Fruit fly (Drosophila melanogaster) whole organism, embryonic: ENCODE data around the gene CG31016.
A peak's percentile ranks its signal among the peaks of the same experiment; 100 is the strongest.

Experiments
- Bteb2 ChIP-seq: fragments of 200-800 bp; sonication (Bioruptor generic); optimal IDR thresholded peaks from 2 replicates; lab custom pipeline; 2016; ENCODE audit warnings: missing biosample characterization, missing genetic modification characterization
- CG10267 ChIP-seq: fragments of 200-800 bp; sonication (Bioruptor generic); optimal IDR thresholded peaks from 2 replicates; lab custom pipeline; 2018; ENCODE audit warnings: missing biosample characterization, mild to moderate bottlenecking, missing genetic modification characterization, moderate library complexity
- CG10565 ChIP-seq: fragments of 200-800 bp; sonication (Bioruptor generic); optimal IDR thresholded peaks from 3 replicates; lab custom pipeline; 2016; ENCODE audit warnings: missing biosample characterization, mild to moderate bottlenecking, missing genetic modification characterization
- CG13296 ChIP-seq: fragments of 200-800 bp; sonication (Bioruptor generic); optimal IDR thresholded peaks from 3 replicates; lab custom pipeline; 2018; ENCODE audit warnings: missing biosample characterization, mild to moderate bottlenecking, missing genetic modification characterization
- CG13624 ChIP-seq: fragments of 200-800 bp; sonication (Bioruptor generic); optimal IDR thresholded peaks from 2 replicates; lab custom pipeline; 2016; ENCODE audit warnings: missing biosample characterization, missing genetic modification characterization
- CG15073 ChIP-seq: fragments of 200-800 bp; sonication (Bioruptor generic); optimal IDR thresholded peaks from 2 replicates; lab custom pipeline; 2016; ENCODE audit warnings: missing biosample characterization, missing genetic modification characterization
- CG16813 ChIP-seq: fragments of 200-800 bp; sonication (Bioruptor generic); IDR thresholded peaks from 3 replicates; pipeline ENCODE4 v1.3.6; 2022; ENCODE audit warnings: missing biosample characterization, missing genetic modification characterization; ENCODE audit not compliant: partially characterized antibody
- CG17361 ChIP-seq: fragments of 200-800 bp; sonication (Bioruptor generic); IDR thresholded peaks from 3 replicates; pipeline ENCODE4 v1.3.6; 2022; ENCODE audit warnings: missing biosample characterization, missing genetic modification characterization
- CG1792 ChIP-seq: fragments of 200-800 bp; sonication (Bioruptor generic); optimal IDR thresholded peaks from 2 replicates; lab custom pipeline; 2016; ENCODE audit warnings: missing biosample characterization, missing genetic modification characterization
- CG2875 ChIP-seq: fragments of 200-800 bp; sonication (Bioruptor generic); optimal IDR thresholded peaks from 2 replicates; lab custom pipeline; 2017; ENCODE audit warnings: missing biosample characterization, mild to moderate bottlenecking, missing genetic modification characterization, missing genetic modification reagents
- CG32767 ChIP-seq: fragments of 200-800 bp; sonication (Bioruptor generic); IDR thresholded peaks from 2 replicates; pipeline ENCODE4 v1.3.6; 2022; ENCODE audit warnings: missing biosample characterization, missing genetic modification characterization
- CG42726 ChIP-seq: fragments of 200-800 bp; sonication (Bioruptor generic); IDR thresholded peaks from 2 replicates; pipeline ENCODE4 v1.3.6; 2022; ENCODE audit warnings: missing biosample characterization, missing genetic modification characterization; ENCODE audit not compliant: partially characterized antibody
- CG4328 ChIP-seq: fragments of 200-800 bp; sonication (Bioruptor generic); optimal IDR thresholded peaks from 3 replicates; lab custom pipeline; 2017; ENCODE audit warnings: missing biosample characterization, missing genetic modification reagents, missing genetic modification characterization
- CG6175 ChIP-seq: fragments of 200-800 bp; sonication (Bioruptor generic); IDR thresholded peaks from 3 replicates; pipeline ENCODE4 v1.3.6; 2022; ENCODE audit warnings: missing biosample characterization, missing genetic modification characterization
- CG7271 ChIP-seq: fragments of 200-800 bp; sonication (Bioruptor generic); optimal IDR thresholded peaks from 2 replicates; lab custom pipeline; 2018; ENCODE audit warnings: missing biosample characterization, mild to moderate bottlenecking, missing genetic modification characterization, moderate library complexity
- CG7786 ChIP-seq: fragments of 200-800 bp; sonication (Bioruptor generic); optimal IDR thresholded peaks from 2 replicates; lab custom pipeline; 2016; ENCODE audit warnings: missing biosample characterization, missing genetic modification characterization
- CG8089 ChIP-seq: fragments of 200-800 bp; sonication (Bioruptor generic); optimal IDR thresholded peaks from 3 replicates; lab custom pipeline; 2016; ENCODE audit warnings: missing biosample characterization, missing genetic modification characterization
- CG8765 ChIP-seq: fragments of 200-800 bp; sonication (Bioruptor generic); IDR thresholded peaks from 2 replicates; pipeline ENCODE4 v1.3.6; 2022; ENCODE audit warnings: missing biosample characterization, missing genetic modification characterization
- D19B ChIP-seq: fragments of 200-800 bp; sonication (Bioruptor generic); optimal IDR thresholded peaks from 2 replicates; lab custom pipeline; 2017; ENCODE audit warnings: missing biosample characterization, mild to moderate bottlenecking, missing genetic modification characterization
- Doc3 ChIP-seq: fragments of 200-800 bp; sonication (Bioruptor generic); IDR thresholded peaks from 3 replicates; pipeline ENCODE4 v1.3.6; 2022; ENCODE audit warnings: missing biosample characterization, missing genetic modification characterization; ENCODE audit not compliant: partially characterized antibody
- E2f1 ChIP-seq: fragments of 200-800 bp; sonication (Bioruptor generic); IDR thresholded peaks from 2 replicates; pipeline ENCODE4 v1.3.6; 2022; ENCODE audit warnings: missing biosample characterization, missing genetic modification characterization
- Ets97D ChIP-seq: fragments of 200-800 bp; sonication (Bioruptor generic); optimal IDR thresholded peaks from 3 replicates; lab custom pipeline; 2016; ENCODE audit warnings: missing biosample characterization, missing genetic modification characterization
- HHEX ChIP-seq: fragments of 200-800 bp; sonication (Bioruptor generic); optimal IDR thresholded peaks from 3 replicates; lab custom pipeline; 2017; ENCODE audit warnings: missing biosample characterization, mild to moderate bottlenecking, missing genetic modification characterization, missing genetic modification reagents
- HLH4C ChIP-seq: fragments of 200-800 bp; sonication (Bioruptor generic); IDR thresholded peaks from 3 replicates; pipeline ENCODE4 v1.3.6; 2022; ENCODE audit warnings: missing biosample characterization, missing genetic modification characterization; ENCODE audit not compliant: partially characterized antibody
- Hand ChIP-seq: fragments of 200-800 bp; sonication (Bioruptor generic); optimal IDR thresholded peaks from 2 replicates; lab custom pipeline; 2017; ENCODE audit warnings: mild to moderate bottlenecking, missing biosample characterization, missing genetic modification reagents, missing genetic modification characterization
- MESR4 ChIP-seq: fragments of 200-800 bp; sonication (Bioruptor generic); optimal IDR thresholded peaks from 2 replicates; lab custom pipeline; 2018; ENCODE audit warnings: missing biosample characterization, mild to moderate bottlenecking, missing genetic modification characterization, moderate library complexity
- Nf-YC ChIP-seq: fragments of 200-800 bp; optimal IDR thresholded peaks from 3 replicates; lab custom pipeline; 2019; ENCODE audit warnings: missing biosample characterization, mild to moderate bottlenecking, missing genetic modification characterization, moderate library complexity
- Ravus ChIP-seq: fragments of 200-800 bp; sonication (Bioruptor generic); IDR thresholded peaks from 2 replicates; pipeline ENCODE4 v1.3.6; 2022; ENCODE audit warnings: missing biosample characterization, missing genetic modification characterization
- Six4 ChIP-seq: fragments of 200-800 bp; sonication (Bioruptor generic); optimal IDR thresholded peaks from 2 replicates; lab custom pipeline; 2016; ENCODE audit warnings: missing biosample characterization, missing genetic modification characterization
- ab ChIP-seq: fragments of 200-800 bp; sonication (Bioruptor generic); optimal IDR thresholded peaks from 2 replicates; lab custom pipeline; 2016; ENCODE audit warnings: missing biosample characterization, missing genetic modification characterization
- cato ChIP-seq: fragments of 200-800 bp; sonication (Bioruptor generic); optimal IDR thresholded peaks from 2 replicates; lab custom pipeline; 2016; ENCODE audit warnings: missing biosample characterization, missing genetic modification characterization, borderline replicate concordance
- caup ChIP-seq: fragments of 200-800 bp; sonication (Bioruptor generic); optimal IDR thresholded peaks from 3 replicates; lab custom pipeline; 2017; ENCODE audit warnings: missing biosample characterization, mild to moderate bottlenecking, missing genetic modification characterization, moderate library complexity; ENCODE audit not compliant: severe bottlenecking
- emc ChIP-seq: fragments of 200-800 bp; sonication (Bioruptor generic); optimal IDR thresholded peaks from 2 replicates; lab custom pipeline; 2016; ENCODE audit warnings: missing biosample characterization, missing genetic modification characterization
- ems ChIP-seq: fragments of 200-800 bp; sonication (Bioruptor generic); optimal IDR thresholded peaks from 3 replicates; lab custom pipeline; 2016; ENCODE audit warnings: missing biosample characterization, missing genetic modification characterization
- fd3F ChIP-seq: fragments of 200-800 bp; sonication (Bioruptor generic); optimal IDR thresholded peaks from 2 replicates; lab custom pipeline; 2018; ENCODE audit warnings: missing biosample characterization, mild to moderate bottlenecking, missing genetic modification characterization, moderate library complexity
- ftz-f1 ChIP-seq: fragments of 200-800 bp; sonication (Bioruptor generic); optimal IDR thresholded peaks from 2 replicates; lab custom pipeline; 2016; ENCODE audit warnings: missing biosample characterization, missing genetic modification characterization
- grn ChIP-seq: fragments of 200-800 bp; sonication (Bioruptor generic); optimal IDR thresholded peaks from 3 replicates; lab custom pipeline; 2017; ENCODE audit warnings: missing biosample characterization, missing genetic modification characterization
- gt ChIP-seq: fragments of 200-800 bp; sonication (Bioruptor generic); IDR thresholded peaks from 2 replicates; pipeline ENCODE4 v1.3.6; 2022; ENCODE audit warnings: missing biosample characterization, missing genetic modification characterization
- her ChIP-seq: fragments of 200-800 bp; sonication (Bioruptor generic); optimal IDR thresholded peaks from 2 replicates; lab custom pipeline; 2016; ENCODE audit warnings: missing biosample characterization, missing genetic modification characterization
- inv ChIP-seq: fragments of 200-800 bp; sonication (Bioruptor generic); IDR thresholded peaks from 2 replicates; pipeline ENCODE4 v1.3.6; 2022; ENCODE audit warnings: missing biosample characterization, missing genetic modification characterization; ENCODE audit not compliant: partially characterized antibody
- jigr1 ChIP-seq: fragments of 200-800 bp; sonication (Bioruptor generic); IDR thresholded peaks from 3 replicates; pipeline ENCODE4 v1.3.6; 2022; ENCODE audit warnings: missing biosample characterization, missing genetic modification characterization
- kni ChIP-seq: fragments of 200-800 bp; sonication (Bioruptor generic); optimal IDR thresholded peaks from 3 replicates; lab custom pipeline; 2017; ENCODE audit warnings: mild to moderate bottlenecking, missing biosample characterization, missing genetic modification reagents, missing genetic modification characterization
- maf-S ChIP-seq: fragments of 200-800 bp; sonication (Bioruptor generic); optimal IDR thresholded peaks from 2 replicates; lab custom pipeline; 2016; ENCODE audit warnings: missing biosample characterization, missing genetic modification characterization
- mirr ChIP-seq: fragments of 200-800 bp; sonication (Bioruptor generic); optimal IDR thresholded peaks from 3 replicates; lab custom pipeline; 2018; ENCODE audit warnings: missing biosample characterization, mild to moderate bottlenecking, missing genetic modification characterization
- oc ChIP-seq: fragments of 200-800 bp; sonication (Bioruptor generic); optimal IDR thresholded peaks from 2 replicates; lab custom pipeline; 2018; ENCODE audit warnings: missing biosample characterization, mild to moderate bottlenecking, missing genetic modification characterization, moderate library complexity
- sens-2 ChIP-seq: fragments of 200-800 bp; sonication (Bioruptor generic); IDR thresholded peaks from 2 replicates; pipeline ENCODE4 v1.3.6; 2022; ENCODE audit warnings: missing biosample characterization, missing genetic modification characterization
- slp2 ChIP-seq: fragments of 200-800 bp; sonication (Bioruptor generic); optimal IDR thresholded peaks from 2 replicates; lab custom pipeline; 2016; ENCODE audit warnings: missing biosample characterization, missing genetic modification characterization
- sug ChIP-seq: fragments of 200-800 bp; optimal IDR thresholded peaks from 2 replicates; lab custom pipeline; 2019; ENCODE audit warnings: missing biosample characterization, mild to moderate bottlenecking, missing genetic modification characterization, moderate library complexity
- zfh2 ChIP-seq: fragments of 200-800 bp; sonication (Bioruptor generic); optimal IDR thresholded peaks from 2 replicates; lab custom pipeline; 2016; ENCODE audit warnings: missing biosample characterization, missing genetic modification characterization

Gene CG31016

DNA sequence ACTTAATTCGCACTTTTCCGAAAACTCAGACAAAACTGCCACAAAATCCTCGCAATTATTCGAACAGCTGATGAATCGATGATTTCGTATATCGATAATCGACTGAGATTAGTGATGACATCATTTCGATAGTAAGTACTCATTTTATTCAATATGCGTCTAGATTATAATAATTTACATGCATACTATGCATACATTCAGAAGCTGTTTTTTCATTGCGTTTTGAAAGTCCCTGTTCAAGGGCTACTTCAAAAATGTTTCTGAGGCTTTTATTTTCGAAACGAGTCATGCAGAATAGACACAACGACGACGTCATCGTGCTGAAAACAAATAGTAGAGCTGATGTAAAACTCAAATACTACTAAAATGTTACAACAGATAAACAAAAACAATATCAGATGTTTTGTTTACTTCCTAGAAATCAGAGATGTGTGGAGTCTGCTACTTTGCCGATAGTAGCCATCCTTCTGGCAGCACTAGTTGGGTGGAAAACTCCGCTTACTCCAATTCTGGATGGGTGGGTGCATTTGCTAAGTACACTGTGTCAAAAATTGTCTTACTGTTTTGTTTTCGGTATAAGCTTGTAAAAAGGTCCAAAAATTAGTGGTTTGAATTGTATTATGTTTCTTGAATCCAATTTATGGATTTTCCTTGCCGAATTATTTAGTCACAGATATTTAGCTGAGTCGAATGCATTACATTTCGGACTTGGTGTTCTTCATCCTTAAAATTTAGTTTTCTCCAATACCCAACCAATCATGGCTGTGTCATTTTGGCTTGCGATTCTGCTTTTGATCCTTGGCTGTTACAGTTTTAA, 4.3 kb upstream of the CG31016 start, which contains the start of the genes CG2246 and CG31021 (continued):
- TF ChIP-seq Hand (GFP tag; lab: Kevin White, UChicago): no peak
- peak; percentile 71 for TF ChIP-seq HLH4C
- TF ChIP-seq ftz-f1 (GFP tag; lab: Kevin White, UChicago): no peak
- TF ChIP-seq mirr: no peak
- TF ChIP-seq CG16813 (GFP tag; lab: Robert Waterston, UW): peak; percentile 89
- TF ChIP-seq slp2: peak; percentile 53
- TF ChIP-seq maf-S: peak; percentile 2
- peak; percentile 77 for TF ChIP-seq ab (GFP tag; lab: Kevin White, UChicago)
- TF ChIP-seq sug: no peak
- no peak for TF ChIP-seq CG7271 (tag; lab: Kevin White, UChicago)
- TF ChIP-seq CG4328 (GFP tag; lab: Kevin White, UChicago): no peak
- peak; percentile 56 for TF ChIP-seq CG7786 (GFP tag; lab: Kevin White, UChicago)
- TF ChIP-seq Bteb2 (GFP tag; lab: Kevin White, UChicago): peak; percentile 18
- TF ChIP-seq CG32767 (GFP tag; lab: Robert Waterston, UW): no peak
- peak; percentile 76 for TF ChIP-seq CG13624 (GFP tag; lab: Kevin White, UChicago)
- TF ChIP-seq inv (GFP tag; lab: Robert Waterston, UW): peak; percentile 84
- peak; percentile 69 for TF ChIP-seq Doc3 (GFP tag; lab: Robert Waterston, UW)
- TF ChIP-seq zfh2 (GFP tag; lab: Kevin White, UChicago): peak; percentile 78
- TF ChIP-seq CG8765 (GFP tag; lab: Robert Waterston, UW): no peak
- TF ChIP-seq CG8089 (GFP tag; lab: Kevin White, UChicago): no peak
- no peak for TF ChIP-seq D19B (GFP tag; lab: Kevin White, UChicago)
- TF ChIP-seq kni (GFP tag; lab: Kevin White, UChicago): peak; percentile 64
- TF ChIP-seq emc: peak; percentile 43
- no peak for TF ChIP-seq cato (GFP tag; lab: Kevin White, UChicago)
- TF ChIP-seq E2f1 (GFP tag; lab: Robert Waterston, UW): no peak; the same call in 1 of the 2 replicates
- TF ChIP-seq CG13296 (GFP tag; lab: Kevin White, UChicago): no peak
- TF ChIP-seq CG10267 (tag; lab: Kevin White, UChicago): peak; percentile 53
- no peak for TF ChIP-seq fd3F
- TF ChIP-seq her (GFP tag; lab: Kevin White, UChicago): peak; percentile 41
- peak; percentile 86 for TF ChIP-seq Ets97D (GFP tag; lab: Kevin White, UChicago)
- peak; percentile 29 for TF ChIP-seq ems
- TF ChIP-seq CG42726 (GFP tag; lab: Robert Waterston, UW): peak; percentile 93
- no peak for TF ChIP-seq CG10565 (GFP tag; lab: Kevin White, UChicago)
- no peak for TF ChIP-seq Ravus (GFP tag; lab: Robert Waterston, UW)
- no peak for TF ChIP-seq CG2875 (GFP tag; lab: Kevin White, UChicago)
- no peak for TF ChIP-seq CG15073 (GFP tag; lab: Kevin White, UChicago)
- TF ChIP-seq Six4 (GFP tag; lab: Kevin White, UChicago): peak; percentile 21
- TF ChIP-seq CG1792 (GFP tag; lab: Kevin White, UChicago): peak; percentile 25
- TF ChIP-seq CG6175 (GFP tag; lab: Robert Waterston, UW): 0 out of 3 replicates have a peak, but pooled peaks have one; percentile 33
- peak; percentile 74 for TF ChIP-seq CG17361
- TF ChIP-seq MESR4: peak; percentile 9
- TF ChIP-seq caup (GFP tag; lab: Kevin White, UChicago): peak; percentile 9
- peak; percentile 43 for TF ChIP-seq grn (GFP tag; lab: Kevin White, UChicago)
- TF ChIP-seq HHEX: no peak
- no peak for TF ChIP-seq jigr1 (GFP tag; lab: Robert Waterston, UW)
- no peak for TF ChIP-seq oc (tag; lab: Kevin White, UChicago)
- peak; percentile 35 for TF ChIP-seq Nf-YC
- TF ChIP-seq gt (GFP tag; lab: Robert Waterston, UW): no peak
- no peak for TF ChIP-seq sens-2 (GFP tag; lab: Robert Waterston, UW)
